Worm (Caenorhabditis elegans) whole organism, L4 larva: ENCODE results near the gene K02F6.4.
A peak's percentile ranks its signal among the peaks of the same experiment; 100 is the strongest.
"Not testable (repeated sequence)": the region's sequence is repeated elsewhere in the genome, so short reads cannot be mapped to it uniquely, and the experiment has no call there.

Experiments used
- F37D6.2 ChIP-seq: sonication (generic microtip); optimal IDR thresholded peaks from 2 replicates; lab custom pipeline; 2016; ENCODE audit warnings: mild to moderate bottlenecking, missing genetic modification characterization, missing compliant biosample characterization
- R02D3.7 ChIP-seq: fragments of 150-350 bp; sonication (generic microtip); optimal IDR thresholded peaks from 3 replicates; lab custom pipeline; 2014; ENCODE audit warnings: missing biosample characterization, missing genetic modification characterization
- T20F7.1 ChIP-seq: fragments of 200-800 bp; sonication (Bioruptor generic); optimal IDR thresholded peaks from 2 replicates; lab custom pipeline; 2018; ENCODE audit warnings: mild to moderate bottlenecking, missing genetic modification characterization, missing compliant biosample characterization
- Y5F2A.4 ChIP-seq: fragments of 200-800 bp; sonication (Bioruptor generic); optimal IDR thresholded peaks from 2 replicates; lab custom pipeline; 2018; ENCODE audit warnings: mild to moderate bottlenecking, missing genetic modification characterization, missing compliant biosample characterization
- Y75B8A.6 ChIP-seq: fragments of 200-800 bp; sonication (Bioruptor generic); IDR thresholded peaks from 2 replicates; pipeline ENCODE4 v1.3.6; 2022; ENCODE audit warnings: missing genetic modification reagents, missing genetic modification characterization, missing compliant biosample characterization
- aha-1 ChIP-seq: fragments of 150-350 bp; peaks from one replicate; lab custom pipeline; 2014; ENCODE audit warnings: missing biosample characterization, missing genetic modification characterization
- ama-1 ChIP-seq: fragments of 150-350 bp; optimal IDR thresholded peaks from 2 replicates; lab custom pipeline; 2014; ENCODE audit warnings: inconsistent platforms, mixed read lengths
- ceh-82 ChIP-seq: sonication (generic microtip); optimal IDR thresholded peaks from 2 replicates; lab custom pipeline; 2017; ENCODE audit warnings: missing biosample characterization, missing genetic modification characterization
- daf-12 ChIP-seq: fragments of 150-350 bp; optimal IDR thresholded peaks from 2 replicates; lab custom pipeline; 2014; ENCODE audit warnings: missing biosample characterization, missing genetic modification reagents, missing genetic modification characterization
- dmd-6 ChIP-seq: fragments of 200-800 bp; sonication (Bioruptor generic); IDR thresholded peaks from 2 replicates; pipeline ENCODE4 v1.3.6; 2022; ENCODE audit warnings: missing genetic modification reagents, missing genetic modification characterization, missing compliant biosample characterization
- hmg-1.1 ChIP-seq: fragments of 200-800 bp; sonication (Bioruptor generic); IDR thresholded peaks from 2 replicates; pipeline ENCODE4 v1.3.6; 2022; ENCODE audit warnings: missing genetic modification reagents, missing genetic modification characterization, missing compliant biosample characterization
- lim-7 ChIP-seq: fragments of 200-800 bp; sonication (Bioruptor generic); IDR thresholded peaks from 2 replicates; pipeline ENCODE4 v1.3.6; 2022; ENCODE audit warnings: missing genetic modification characterization, missing compliant biosample characterization
- lin-15B ChIP-seq: fragments of 150-350 bp; sonication (generic microtip); optimal IDR thresholded peaks from 3 replicates; lab custom pipeline; 2014; ENCODE audit warnings: missing biosample characterization, missing genetic modification characterization
- lin-38 ChIP-seq: fragments of 200-800 bp; sonication (Bioruptor generic); IDR thresholded peaks from 2 replicates; pipeline ENCODE4 v1.3.6; 2022; ENCODE audit warnings: missing genetic modification reagents, missing genetic modification characterization, missing compliant biosample characterization
- lin-39 ChIP-seq: fragments of 150-350 bp; optimal IDR thresholded peaks from 2 replicates; lab custom pipeline; 2014; ENCODE audit warnings: missing biosample characterization, missing genetic modification reagents, missing genetic modification characterization
- madf-5 ChIP-seq, 2 experiments: fragments of 200-800 bp; sonication (Bioruptor generic); IDR thresholded peaks; 2 replicates each; pipeline ENCODE4 v1.3.6; 2022; ENCODE audit warnings: missing compliant biosample characterization in 2 of 2, missing genetic modification characterization in 2 of 2
- madf-9 ChIP-seq: fragments of 200-800 bp; sonication (Bioruptor generic); conservative IDR thresholded peaks from 2 replicates; pipeline ENCODE4 v1.3.6; 2022; ENCODE audit warnings: missing genetic modification reagents, missing genetic modification characterization, missing compliant biosample characterization
- mdt-29 ChIP-seq: fragments of 200-800 bp; sonication (Bioruptor generic); IDR thresholded peaks from 2 replicates; pipeline ENCODE4 v1.3.6; 2022; ENCODE audit warnings: missing genetic modification reagents, missing genetic modification characterization, missing compliant biosample characterization
- mes-2 ChIP-seq: sonication (generic microtip); optimal IDR thresholded peaks from 2 replicates; lab custom pipeline; 2016; ENCODE audit warnings: missing genotype, mild to moderate bottlenecking, missing genetic modification characterization, missing compliant biosample characterization; ENCODE audit not compliant: poor library complexity, severe bottlenecking
- nhr-41 ChIP-seq: fragments of 200-800 bp; sonication (Bioruptor generic); IDR thresholded peaks from 2 replicates; pipeline ENCODE4 v1.3.6; 2022; ENCODE audit warnings: missing genetic modification reagents, missing genetic modification characterization, missing compliant biosample characterization
- saeg-2 ChIP-seq: fragments of 200-800 bp; sonication (Bioruptor generic); IDR thresholded peaks from 2 replicates; pipeline ENCODE4 v1.3.6; 2022; ENCODE audit warnings: missing genetic modification reagents, missing genetic modification characterization, missing compliant biosample characterization
- sdz-12 ChIP-seq: fragments of 200-800 bp; sonication (Bioruptor generic); optimal IDR thresholded peaks from 2 replicates; lab custom pipeline; 2018; ENCODE audit warnings: mild to moderate bottlenecking, missing genetic modification characterization, missing compliant biosample characterization
- set-16 ChIP-seq: fragments of 200-800 bp; sonication (Bioruptor generic); IDR thresholded peaks from 2 replicates; pipeline ENCODE4 v1.3.6; 2022; ENCODE audit warnings: missing genetic modification reagents, missing genetic modification characterization, missing compliant biosample characterization
- spr-1 ChIP-seq: sonication (generic microtip); optimal IDR thresholded peaks from 2 replicates; lab custom pipeline; 2016; ENCODE audit warnings: mild to moderate bottlenecking, missing genetic modification characterization, missing compliant biosample characterization
- spr-3 ChIP-seq: fragments of 200-800 bp; sonication (Bioruptor generic); optimal IDR thresholded peaks from 2 replicates; lab custom pipeline; 2018; ENCODE audit warnings: mild to moderate bottlenecking, missing genetic modification characterization, missing compliant biosample characterization
- unc-130 ChIP-seq: sonication (generic microtip); optimal IDR thresholded peaks from 2 replicates; lab custom pipeline; 2016; ENCODE audit warnings: missing genetic modification reagents, missing genetic modification characterization, missing compliant biosample characterization
- unc-62 ChIP-seq, 3 experiments: fragments of 150-350 bp in 1 of 3; sonication (generic microtip); optimal IDR thresholded peaks in 2 of 3; peaks in 1 of 3; 1 replicate in 1 of 3; 2 replicates in 2 of 3; lab custom pipeline; 2014 to 2017; ENCODE audit warnings: missing biosample characterization in 3 of 3, missing genetic modification characterization in 3 of 3, missing genetic modification reagents in 3 of 3, missing genotype in 1 of 3
- zag-1 ChIP-seq: fragments of 150-350 bp; optimal IDR thresholded peaks from 2 replicates; lab custom pipeline; 2014; ENCODE audit warnings: missing biosample characterization, missing genetic modification characterization
- zip-2 ChIP-seq: fragments of 150-350 bp; optimal IDR thresholded peaks from 2 replicates; lab custom pipeline; 2014; ENCODE audit warnings: missing biosample characterization, missing genetic modification characterization
- ztf-11 ChIP-seq: fragments of 150-350 bp; optimal IDR thresholded peaks from 2 replicates; lab custom pipeline; 2014; ENCODE audit warnings: missing biosample characterization, missing genetic modification characterization

K02F6.4 gene

DNA sequence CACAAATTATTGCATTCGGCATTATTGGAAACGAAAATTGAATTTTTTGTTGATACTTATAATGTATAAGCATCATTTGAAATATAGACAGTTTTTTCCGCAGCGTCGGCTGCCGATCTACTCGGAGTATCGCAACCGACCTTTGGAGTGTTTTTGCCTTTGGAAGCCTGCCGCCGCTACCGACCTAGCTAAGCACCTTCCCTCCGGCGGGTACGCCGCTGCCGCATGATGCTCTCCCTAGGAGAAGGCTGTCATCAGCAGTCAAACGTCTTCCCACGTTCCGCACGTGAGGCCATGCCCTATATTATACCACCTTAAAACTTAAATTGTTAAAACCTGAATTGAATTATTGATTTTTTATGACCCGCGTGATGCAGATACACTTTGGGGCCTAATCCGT is 19.8 kb upstream of the K02F6.4 start:
- TF ChIP-seq Y5F2A.4 (GFP tag; lab: Kevin White, UChicago) (no peak), set-16 (GFP tag; lab: Robert Waterston, UW) (peak; percentile 75), hmg-1.1 (GFP tag; lab: Robert Waterston, UW) (no peak), unc-130 (GFP tag; lab: Kevin White, UChicago) (no peak), spr-3 (GFP tag; lab: Kevin White, UChicago) (no peak)
- TF ChIP-seq, all 104 proteins: peak for 1

DNA sequence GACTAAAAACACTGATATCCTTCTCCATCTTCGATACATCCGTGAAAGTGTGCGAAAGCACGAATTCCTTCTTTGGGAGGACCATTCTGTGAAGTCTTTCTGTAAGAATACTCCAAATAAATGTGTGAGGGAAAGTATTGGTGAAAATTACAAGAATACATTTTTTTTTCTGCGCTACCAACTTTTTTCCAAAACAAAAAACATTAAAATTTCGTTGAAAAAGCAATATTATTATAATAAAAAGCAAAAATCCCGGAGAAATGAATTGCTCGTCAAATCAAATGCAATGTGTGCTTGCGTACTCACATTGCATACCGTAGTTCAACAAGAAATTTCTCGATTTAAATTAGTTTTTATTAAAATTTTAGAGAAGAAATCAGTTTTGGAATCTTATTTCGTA is 16.3 kb upstream of the K02F6.4 start, which contains the start of gene bath-13:
Gene bath-13, minus strand, starts transcription at position 101 of the 400 bp plus-strand sequence.
- TF ChIP-seq F37D6.2 (tag; lab: Kevin White, UChicago), result no peak
- TF ChIP-seq mes-2 (tag; lab: Kevin White, UChicago), result no peak
- peak; percentile 22 for TF ChIP-seq aha-1 (tag; lab: Kevin White, UChicago)

DNA sequence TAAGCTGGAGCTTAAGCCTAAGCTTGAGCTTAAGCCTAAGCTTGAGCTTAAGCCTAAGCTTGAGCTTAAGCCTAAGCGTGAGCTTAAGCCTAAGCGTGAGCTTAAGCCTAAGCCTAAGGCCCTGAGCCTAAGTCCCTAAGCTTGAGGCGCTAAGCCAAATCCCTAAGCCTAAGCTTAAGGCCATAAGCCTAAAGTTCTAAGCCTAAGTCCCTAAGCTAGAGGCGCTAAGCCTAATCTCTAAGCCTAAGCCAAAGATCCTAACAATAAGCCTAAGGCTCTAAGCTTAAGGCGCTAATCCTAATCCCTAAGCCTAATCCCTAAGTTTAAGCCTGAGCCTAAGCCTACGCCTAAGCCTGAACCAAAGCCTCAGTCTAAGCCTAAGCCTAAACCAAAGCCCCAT is 12.6 kb upstream of the K02F6.4 start:
- TF ChIP-seq saeg-2 (GFP tag; lab: Robert Waterston, UW) (no peak), ztf-11 (no peak), T20F7.1 (GFP tag; lab: Kevin White, UChicago) (no peak), Y75B8A.6 (GFP tag; lab: Robert Waterston, UW) (no peak), lim-7 (GFP tag; lab: Robert Waterston, UW) (no peak), daf-12 (tag; lab: Kevin White, UChicago) (no peak), lin-38 (GFP tag; lab: Robert Waterston, UW) (no peak), mdt-29 (no peak), R02D3.7 (no peak), spr-1 (tag; lab: Kevin White, UChicago) (no peak)
- TF ChIP-seq, all 104 proteins: peak for 0

DNA sequence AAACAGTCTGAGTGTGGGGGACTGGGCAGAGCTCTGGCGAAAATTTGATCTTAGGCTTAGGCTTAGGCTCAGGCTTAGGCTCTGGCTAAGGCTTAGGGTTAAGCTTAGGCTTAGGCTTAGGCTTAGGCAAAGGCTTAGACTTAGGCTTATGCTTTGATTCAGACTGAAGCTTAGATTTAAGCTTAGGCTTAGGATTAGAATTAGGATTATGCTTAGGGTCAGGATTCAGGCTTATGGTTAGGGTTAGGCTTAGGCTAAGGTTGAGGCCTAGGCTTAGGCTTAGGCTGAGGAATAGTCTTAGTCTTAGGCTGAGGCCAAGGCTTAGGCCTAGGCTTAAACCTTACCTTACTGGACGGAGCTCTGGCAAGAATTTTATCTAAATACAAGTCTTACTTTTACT is 11.4 kb upstream of the K02F6.4 start:
- TF ChIP-seq saeg-2 (GFP tag; lab: Robert Waterston, UW), result no peak

DNA sequence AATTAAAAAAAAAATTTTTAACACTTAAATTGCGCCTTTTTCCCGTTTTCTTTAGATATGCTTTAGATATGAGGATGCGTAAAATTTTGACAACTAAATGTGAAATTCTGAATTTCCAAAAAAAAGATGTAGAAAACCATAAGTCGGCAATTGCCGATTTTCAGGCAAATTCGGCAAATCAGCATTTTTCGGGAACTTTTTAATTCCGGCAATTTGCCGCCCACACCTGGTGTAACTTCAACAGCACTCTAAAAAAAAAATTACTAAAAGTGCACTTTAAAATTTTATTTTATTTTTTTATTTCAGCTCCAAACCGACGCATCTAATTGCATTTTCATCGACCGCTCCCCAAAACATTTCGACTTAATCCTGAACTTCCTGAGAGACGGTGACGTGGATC is 7.8 kb upstream of the K02F6.4 start, which contains the start of gene K02F6.6:
Gene K02F6.6, plus strand, starts transcription at position 301 of the 400 bp plus-strand sequence.
- TF ChIP-seq madf-9 (GFP tag; lab: Robert Waterston, UW) (no peak), unc-62 (GFP tag; optimal IDR thresholded peaks at IDR 0.05 in 1 of 2; lab: Kevin White, UChicago) (peak in 1 of 2 experiments; percentile 13), unc-62 (tag; optimal IDR thresholded peaks at IDR 0.05; lab: Kevin White, UChicago) (no peak), ceh-82 (tag; lab: Kevin White, UChicago) (no peak)
- TF ChIP-seq, all 104 proteins: peak for 1

DNA sequence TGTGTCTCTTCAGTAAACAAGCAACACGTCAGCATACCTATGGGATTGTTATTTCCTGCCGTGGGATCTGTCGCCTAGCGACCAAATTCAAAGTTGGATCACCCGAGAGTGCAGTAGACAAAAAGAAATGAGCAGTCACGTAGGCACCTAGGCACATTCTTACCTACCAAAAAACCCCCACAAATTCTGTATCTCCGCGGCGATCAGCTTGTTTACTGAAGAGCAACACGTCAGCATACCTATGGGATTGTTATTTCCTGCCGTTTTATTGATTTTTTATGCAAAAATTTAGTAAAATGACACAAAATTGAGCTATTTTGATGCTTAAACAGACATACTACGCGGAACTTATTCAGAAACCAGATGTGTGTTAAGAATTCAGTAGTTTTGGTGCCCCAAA is 3.8 kb upstream of the K02F6.4 start, which contains the start of gene K02F6.5:
Gene K02F6.5, plus strand, starts transcription at position 301 of the 400 bp plus-strand sequence.
- TF ChIP-seq zip-2 (tag; lab: Kevin White, UChicago); madf-5 (GFP tag; IDR thresholded peaks at IDR 0.05; lab: Robert Waterston, UW); sdz-12: not testable (repeated sequence)

DNA sequence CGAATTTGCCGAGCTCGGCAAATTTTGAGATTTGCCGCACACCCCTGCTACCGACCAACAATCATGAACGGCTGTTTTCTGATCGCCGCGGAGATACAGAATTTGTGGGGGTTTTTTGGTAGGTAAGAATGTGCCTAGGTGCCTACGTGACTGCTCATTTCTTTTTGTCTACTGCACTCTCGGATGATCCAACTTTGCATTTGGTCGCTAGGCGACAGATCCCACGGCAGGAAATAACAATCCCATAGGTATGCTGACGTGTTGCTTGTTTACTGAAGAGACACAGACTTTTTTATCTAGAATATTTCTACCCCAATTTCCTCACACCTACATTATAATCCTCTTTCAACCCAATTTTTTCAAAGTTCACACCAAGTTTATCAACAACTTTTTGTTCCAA is 3.3 kb upstream of the K02F6.4 start, which contains the start of gene K02F6.8:
Gene K02F6.8, minus strand, starts transcription at position 101 of the 400 bp plus-strand sequence.
- not testable (repeated sequence) for TF ChIP-seq ama-1; zag-1 (tag; lab: Kevin White, UChicago); nhr-41 (GFP tag; lab: Robert Waterston, UW)

DNA sequence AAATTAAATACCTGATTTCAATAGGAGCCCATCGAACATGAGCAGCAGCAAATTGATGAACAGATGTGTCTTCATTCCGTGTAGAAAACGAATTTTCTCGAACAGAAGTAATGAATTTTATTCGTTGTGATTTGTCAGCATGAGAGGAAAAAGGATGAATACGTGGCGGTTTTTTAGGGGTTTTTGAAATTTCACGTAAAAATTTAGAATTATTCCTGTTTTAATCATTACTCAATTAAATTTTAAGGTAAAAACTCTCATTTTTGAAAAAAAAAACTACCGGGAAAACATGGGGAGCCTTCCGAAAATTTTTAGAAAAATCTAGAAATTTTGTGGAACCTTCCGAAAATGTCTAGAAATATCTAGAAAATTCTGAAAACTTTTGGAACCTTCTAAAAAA is 540 bp upstream of the K02F6.4 start, which contains the start of gene K02F6.7:
Gene K02F6.7, minus strand, starts transcription at position 101 of the 400 bp plus-strand sequence.
- TF ChIP-seq lin-15B (tag; lab: Kevin White, UChicago) (no peak), lin-39 (tag; lab: Kevin White, UChicago) (no peak), dmd-6 (GFP tag; lab: Robert Waterston, UW) (no peak), unc-130 (GFP tag; lab: Kevin White, UChicago) (no peak)
